Worm (Caenorhabditis elegans): ENCODE data around the gene scl-5.

DNA sequence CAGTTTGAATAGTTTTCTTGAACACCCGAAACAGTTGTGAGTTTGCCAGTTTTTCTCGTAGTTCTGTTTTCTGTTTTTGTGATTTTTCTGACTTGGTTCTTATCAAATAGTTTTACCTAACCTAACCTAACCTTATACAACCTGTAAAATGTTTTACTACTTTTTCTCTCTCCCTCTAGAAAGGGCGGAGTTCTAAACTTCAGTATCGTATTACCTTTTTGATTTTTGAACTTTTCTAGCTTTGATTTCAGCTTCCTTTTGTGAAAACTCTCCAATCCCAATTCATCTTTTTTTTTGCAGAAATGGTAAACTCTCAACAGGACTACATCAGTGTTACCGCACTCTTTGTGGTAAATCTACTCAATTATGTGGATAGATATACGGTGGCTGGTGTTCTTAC, 22.9 kb downstream of the scl-5 start, which contains the start of gene spin-2:
- TF ChIP-seq mls-2 (tag; optimal IDR thresholded peaks at IDR 0.05) (no peak), snpc-4 (tag; optimal IDR thresholded peaks at IDR 0.05) (no peak), unc-62 (GFP tag; optimal IDR thresholded peaks at IDR 0.05) (no peak), blmp-1 (tag; optimal IDR thresholded peaks at IDR 0.05) (no peak)
